Worm (Caenorhabditis elegans) whole organism, L3 larva: Measurements from ENCODE around the gene sec-22.

Experiments
- R02D3.7 ChIP-seq: fragments of 150-350 bp; optimal IDR thresholded peaks from 2 replicates; lab custom pipeline; 2014; ENCODE audit warnings: missing biosample characterization, missing genetic modification characterization
- ZK546.5 ChIP-seq: sonication (generic microtip); optimal IDR thresholded peaks from 2 replicates; lab custom pipeline; 2017; ENCODE audit warnings: missing biosample characterization, missing genetic modification characterization
- ama-1 ChIP-seq: fragments of 150-350 bp; optimal IDR thresholded peaks from 2 replicates; lab custom pipeline; 2018
- ceh-28 ChIP-seq: fragments of 150-350 bp; optimal IDR thresholded peaks from 2 replicates; lab custom pipeline; 2014; ENCODE audit warnings: missing biosample characterization, missing genetic modification reagents, missing genetic modification characterization
- ceh-82 ChIP-seq: fragments of 150-350 bp; optimal IDR thresholded peaks from 2 replicates; lab custom pipeline; 2014; ENCODE audit warnings: missing biosample characterization, missing genetic modification characterization
- ceh-9 ChIP-seq: sonication (generic microtip); optimal IDR thresholded peaks from 2 replicates; lab custom pipeline; 2018; ENCODE audit warnings: missing biosample characterization, missing genetic modification characterization
- daf-12 ChIP-seq: fragments of 150-350 bp; optimal IDR thresholded peaks from 2 replicates; lab custom pipeline; 2014; ENCODE audit warnings: missing biosample characterization, missing genetic modification reagents, missing genetic modification characterization
- egl-27 ChIP-seq: sonication (generic microtip); optimal IDR thresholded peaks from 4 replicates; lab custom pipeline; 2017; ENCODE audit warnings: missing biosample characterization, missing genetic modification reagents, missing genetic modification characterization
- egl-5 ChIP-seq: fragments of 150-350 bp; optimal IDR thresholded peaks from 2 replicates; lab custom pipeline; 2017; ENCODE audit warnings: missing biosample characterization, missing genetic modification reagents, missing genetic modification characterization, inconsistent platforms
- elt-1 ChIP-seq: fragments of 150-350 bp; optimal IDR thresholded peaks from 2 replicates; lab custom pipeline; 2014; ENCODE audit warnings: missing biosample characterization, missing genetic modification characterization
- elt-2 ChIP-seq: sonication (generic microtip); optimal IDR thresholded peaks from 2 replicates; lab custom pipeline; 2016; ENCODE audit warnings: missing genetic modification reagents, mild to moderate bottlenecking, missing genetic modification characterization, missing compliant biosample characterization
- elt-3 ChIP-seq, 3 experiments: fragments of 150-350 bp in 1 of 3; sonication (generic microtip) in 2 of 3; optimal IDR thresholded peaks; 2 replicates in 2 of 3; 4 replicates in 1 of 3; lab custom pipeline; 2014 to 2017; ENCODE audit warnings: missing biosample characterization in 3 of 3, missing genetic modification characterization in 3 of 3
- fkh-10 ChIP-seq: sonication (generic microtip); optimal IDR thresholded peaks from 2 replicates; lab custom pipeline; 2017; ENCODE audit warnings: missing biosample characterization, missing genetic modification reagents, missing genetic modification characterization
- fkh-2 ChIP-seq: fragments of 150-350 bp; optimal IDR thresholded peaks from 2 replicates; lab custom pipeline; 2014; ENCODE audit warnings: missing biosample characterization, missing genetic modification reagents, missing genetic modification characterization
- hmg-11 ChIP-seq: sonication (generic microtip); optimal IDR thresholded peaks from 2 replicates; lab custom pipeline; 2016; ENCODE audit warnings: missing genetic modification characterization, missing compliant biosample characterization
- lin-15B ChIP-seq: fragments of 150-350 bp; optimal IDR thresholded peaks from 2 replicates; lab custom pipeline; 2014; ENCODE audit warnings: missing biosample characterization, missing genetic modification characterization
- lin-39 ChIP-seq: fragments of 150-350 bp; optimal IDR thresholded peaks from 2 replicates; lab custom pipeline; 2018; ENCODE audit warnings: missing biosample characterization, missing genetic modification reagents, missing genetic modification characterization
- lsy-12 ChIP-seq: sonication (generic microtip); optimal IDR thresholded peaks from 2 replicates; lab custom pipeline; 2016; ENCODE audit warnings: mild to moderate bottlenecking, missing genetic modification characterization, missing compliant biosample characterization
- mdl-1 ChIP-seq: fragments of 150-350 bp; optimal IDR thresholded peaks from 2 replicates; lab custom pipeline; 2014; ENCODE audit warnings: missing biosample characterization, missing genetic modification characterization
- mml-1 ChIP-seq: fragments of 150-350 bp; sonication (generic microtip); optimal IDR thresholded peaks from 3 replicates; lab custom pipeline; 2014; ENCODE audit warnings: missing biosample characterization, missing genetic modification characterization
- nfya-1 ChIP-seq: sonication (generic microtip); optimal IDR thresholded peaks from 2 replicates; lab custom pipeline; 2017; ENCODE audit warnings: missing genetic modification characterization, mild to moderate bottlenecking, missing compliant biosample characterization, antibody characterized with exemption, moderate library complexity; ENCODE audit not compliant: insufficient read depth
- nhr-11 ChIP-seq: fragments of 150-350 bp; optimal IDR thresholded peaks from 2 replicates; lab custom pipeline; 2014; ENCODE audit warnings: missing biosample characterization, missing genetic modification characterization
- nhr-23 ChIP-seq: fragments of 150-350 bp; optimal IDR thresholded peaks from 2 replicates; lab custom pipeline; 2014; ENCODE audit warnings: missing biosample characterization, missing genetic modification reagents, missing genetic modification characterization
- nhr-237 ChIP-seq: fragments of 150-350 bp; optimal IDR thresholded peaks from 2 replicates; lab custom pipeline; 2014; ENCODE audit warnings: missing biosample characterization, missing genetic modification characterization
- nhr-28 ChIP-seq: fragments of 150-350 bp; optimal IDR thresholded peaks from 2 replicates; lab custom pipeline; 2014; ENCODE audit warnings: missing biosample characterization, missing genetic modification characterization
- nhr-43 ChIP-seq: sonication (generic microtip); optimal IDR thresholded peaks from 2 replicates; lab custom pipeline; 2016; ENCODE audit warnings: mild to moderate bottlenecking, missing genetic modification characterization, missing compliant biosample characterization; ENCODE audit not compliant: poor library complexity, severe bottlenecking
- nhr-67 ChIP-seq: fragments of 150-350 bp; optimal IDR thresholded peaks from 2 replicates; lab custom pipeline; 2014; ENCODE audit warnings: missing biosample characterization, missing genetic modification characterization
- nhr-77 ChIP-seq: fragments of 150-350 bp; optimal IDR thresholded peaks from 2 replicates; lab custom pipeline; 2014; ENCODE audit warnings: missing biosample characterization, missing genetic modification characterization
- pha-4 ChIP-seq: fragments of 150-350 bp; optimal IDR thresholded peaks from 2 replicates; lab custom pipeline; 2014; ENCODE audit warnings: missing biosample characterization, missing genetic modification reagents, missing genetic modification characterization
- pqm-1 ChIP-seq: fragments of 150-350 bp; optimal IDR thresholded peaks from 2 replicates; lab custom pipeline; 2017; ENCODE audit warnings: missing biosample characterization, missing genetic modification characterization, inconsistent platforms
- sea-2 ChIP-seq: fragments of 150-350 bp; sonication (generic microtip); optimal IDR thresholded peaks from 4 replicates; lab custom pipeline; 2014; ENCODE audit warnings: missing biosample characterization, missing genetic modification reagents, missing genetic modification characterization
- skn-1 ChIP-seq: fragments of 150-350 bp; optimal IDR thresholded peaks from 2 replicates; lab custom pipeline; 2014; ENCODE audit warnings: missing biosample characterization, missing genetic modification characterization
- snpc-4 ChIP-seq: fragments of 150-350 bp; optimal IDR thresholded peaks from 2 replicates; lab custom pipeline; 2014; ENCODE audit warnings: missing biosample characterization, missing genetic modification characterization
- tbx-2 ChIP-seq: sonication (generic microtip); optimal IDR thresholded peaks from 2 replicates; lab custom pipeline; 2016; ENCODE audit warnings: mild to moderate bottlenecking, missing genetic modification characterization, missing compliant biosample characterization
- unc-62 ChIP-seq: fragments of 150-350 bp; sonication (generic microtip); optimal IDR thresholded peaks from 4 replicates; lab custom pipeline; 2014; ENCODE audit warnings: missing biosample characterization, missing genetic modification reagents, missing genetic modification characterization
- ztf-11 ChIP-seq: fragments of 150-350 bp; optimal IDR thresholded peaks from 2 replicates; lab custom pipeline; 2014; ENCODE audit warnings: missing biosample characterization, missing genetic modification characterization

The sec-22 gene

ce11 chrX:992650-993403 lies 42.5 kb upstream of the sec-22 start (continued):
- TF ChIP-seq ZK546.5 (tag; lab: Kevin White, UChicago) = no peak
- no peak for TF ChIP-seq nhr-77 (tag; lab: Kevin White, UChicago)
- no peak for TF ChIP-seq nhr-11 (tag; lab: Kevin White, UChicago)
- no peak for TF ChIP-seq R02D3.7 (tag; lab: Kevin White, UChicago)
- peak; percentile 32 for TF ChIP-seq sea-2 (GFP tag; lab: Kevin White, UChicago)
- TF ChIP-seq ceh-28 = peak; percentile 4

ce11 chrX:994678-995077 lies 40.7 kb upstream of the sec-22 start:
- TF ChIP-seq ceh-82 (tag; lab: Kevin White, UChicago) = no peak
- no peak for TF ChIP-seq ceh-28
- no peak for TF ChIP-seq fkh-2
- TF ChIP-seq nhr-23 (tag; lab: Kevin White, UChicago) = no peak
- no peak for TF ChIP-seq pqm-1
- no peak for TF ChIP-seq skn-1 (tag; lab: Kevin White, UChicago)

- no peak for TF ChIP-seq nhr-237 (tag; lab: Kevin White, UChicago)
- no peak for TF ChIP-seq skn-1 (tag; lab: Kevin White, UChicago)
- TF ChIP-seq lin-15B (tag; lab: Kevin White, UChicago) = no peak
- TF ChIP-seq egl-27 = no peak
- TF ChIP-seq snpc-4 (tag; lab: Kevin White, UChicago) = no peak
- no peak for TF ChIP-seq fkh-10 (GFP tag; lab: Kevin White, UChicago)
- no peak for TF ChIP-seq mdl-1 (tag; lab: Kevin White, UChicago)
- no peak for TF ChIP-seq pqm-1
- no peak for TF ChIP-seq R02D3.7 (tag; lab: Kevin White, UChicago)
- TF ChIP-seq nhr-23 (tag; lab: Kevin White, UChicago) = no peak
- TF ChIP-seq sea-2 (GFP tag; lab: Kevin White, UChicago) = no peak
- TF ChIP-seq mml-1 (tag; lab: Kevin White, UChicago) = no peak
- no peak for TF ChIP-seq egl-5 (tag; lab: Kevin White, UChicago)
- no peak for TF ChIP-seq lin-39
- no peak for TF ChIP-seq pha-4
- no peak for TF ChIP-seq ceh-9 (tag; lab: Kevin White, UChicago)
- TF ChIP-seq, all 47 proteins: peak for 0
Measured at ce11 chrX:1004037-1004436, 31.3 kb upstream of the sec-22 start, which contains the start of gene cutl-21. cutl-21 (plus strand) TSS chrX:1004337.

DNA sequence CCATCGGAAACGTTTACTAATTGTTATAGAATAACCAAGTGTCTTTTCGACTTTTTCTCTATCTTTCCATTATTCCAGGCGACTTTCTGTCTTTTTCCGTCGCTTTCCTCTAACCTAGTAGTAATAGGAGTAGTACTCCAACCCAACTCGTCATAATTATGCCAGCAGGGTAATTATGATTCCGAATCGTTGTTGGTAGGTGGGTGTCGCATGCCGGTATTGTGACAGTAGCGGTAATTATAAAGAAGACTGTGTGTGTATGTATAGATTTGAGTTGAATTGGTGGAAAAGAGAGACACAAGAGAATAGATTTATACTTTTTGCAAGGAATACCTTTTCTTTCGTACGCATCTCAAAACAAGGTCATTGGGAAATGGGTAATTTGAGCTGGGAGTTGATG lies 30.3 kb upstream of the sec-22 start:
- TF ChIP-seq nhr-43 (no peak), ZK546.5 (tag; lab: Kevin White, UChicago) (no peak), unc-62 (no peak), nhr-23 (tag; lab: Kevin White, UChicago) (peak; percentile 28), nhr-28 (tag; lab: Kevin White, UChicago) (no peak), tbx-2 (tag; lab: Kevin White, UChicago) (no peak)

DNA sequence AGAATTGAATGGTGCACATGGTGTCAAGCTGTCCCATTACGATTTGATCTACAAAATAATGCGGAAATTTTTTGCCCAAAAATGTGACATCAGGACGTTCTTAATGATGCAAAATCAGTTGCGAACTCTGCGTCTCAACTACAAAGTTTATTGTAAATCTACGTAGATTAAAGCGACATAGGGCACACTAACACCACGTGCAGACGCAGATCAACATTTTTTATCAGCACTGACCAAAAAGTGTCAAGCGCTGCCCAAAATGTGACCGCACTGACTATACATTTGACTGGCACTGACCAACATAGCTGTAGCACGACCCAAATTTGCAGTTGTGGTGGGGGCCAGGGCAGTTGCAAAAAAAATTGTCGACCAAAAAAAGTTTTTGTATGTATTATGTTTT lies 25.8 kb upstream of the sec-22 start:
- TF ChIP-seq elt-2 (tag; lab: Kevin White, UChicago) (peak; percentile 59), snpc-4 (tag; lab: Kevin White, UChicago) (no peak)

DNA sequence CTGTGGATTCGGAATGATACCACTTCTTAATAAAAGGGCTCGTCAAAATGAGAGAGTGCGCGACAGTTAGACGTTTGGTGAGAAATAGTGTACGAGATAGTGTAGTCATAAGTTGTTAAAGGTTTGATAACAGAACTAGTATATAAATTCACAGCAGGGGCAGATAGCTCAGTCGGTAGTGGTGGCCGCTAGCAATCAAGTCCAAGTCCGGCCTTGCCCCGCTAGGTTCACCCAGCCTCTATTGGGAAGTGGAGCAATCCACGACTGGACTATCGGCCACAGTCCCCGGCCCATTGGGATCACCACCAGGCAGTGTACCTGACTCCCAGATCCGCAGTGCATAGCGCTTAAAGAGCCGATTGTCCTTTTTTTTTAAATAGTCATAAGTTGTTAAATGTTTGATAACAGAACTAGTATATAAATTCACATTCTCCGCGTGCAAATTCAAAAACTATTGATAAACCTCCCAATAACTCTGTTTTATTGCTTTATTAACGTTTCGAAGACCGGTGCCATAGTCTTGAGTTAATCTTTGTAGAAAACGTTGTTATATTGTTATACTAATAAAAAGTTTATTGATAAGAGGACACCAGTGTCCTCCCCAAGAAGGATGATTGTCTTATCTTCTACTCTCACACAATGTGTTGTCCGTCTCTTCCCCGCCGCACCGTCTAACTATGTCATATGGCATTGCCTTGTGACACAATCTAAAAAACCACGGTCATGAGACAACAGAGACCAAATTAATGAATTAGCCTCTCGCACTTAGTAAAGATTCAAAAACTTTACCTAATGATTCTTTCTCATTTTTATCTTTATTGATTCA lies 24.5 kb upstream of the sec-22 start:
- peak; percentile 95 for TF ChIP-seq elt-2 (tag; lab: Kevin White, UChicago)
- no peak for TF ChIP-seq fkh-10 (GFP tag; lab: Kevin White, UChicago)
- TF ChIP-seq nhr-11 (tag; lab: Kevin White, UChicago) = no peak
- TF ChIP-seq daf-12 (tag; lab: Kevin White, UChicago) = no peak
- TF ChIP-seq nhr-43 = peak; percentile 70
- no peak for TF ChIP-seq egl-27
- TF ChIP-seq fkh-2 = no peak
- no peak for TF ChIP-seq nhr-77 (tag; lab: Kevin White, UChicago)
- peak in 1 of 3 experiments; percentile 36 for TF ChIP-seq elt-3 (tag; optimal IDR thresholded peaks at IDR 0.05; lab: Kevin White, UChicago)
- TF ChIP-seq hmg-11 = no peak
- no peak for TF ChIP-seq lin-15B (tag; lab: Kevin White, UChicago)
- no peak for TF ChIP-seq tbx-2 (tag; lab: Kevin White, UChicago)
- no peak for TF ChIP-seq ceh-9 (tag; lab: Kevin White, UChicago)
- no peak for TF ChIP-seq elt-1
- no peak for TF ChIP-seq nfya-1 (tag; lab: Kevin White, UChicago)
- TF ChIP-seq ama-1 (lab: Kevin White, UChicago) = peak; percentile 64
- TF ChIP-seq pha-4 = peak; percentile 51
- TF ChIP-seq nhr-237 (tag; lab: Kevin White, UChicago) = no peak
- TF ChIP-seq lsy-12 (tag; lab: Kevin White, UChicago) = peak; percentile 14
- no peak for TF ChIP-seq R02D3.7 (tag; lab: Kevin White, UChicago)
- no peak for TF ChIP-seq mdl-1 (tag; lab: Kevin White, UChicago)
- TF ChIP-seq unc-62 = peak; percentile 20
- TF ChIP-seq sea-2 (GFP tag; lab: Kevin White, UChicago) = no peak
- TF ChIP-seq egl-5 (tag; lab: Kevin White, UChicago) = no peak
- TF ChIP-seq nhr-67 = no peak
- TF ChIP-seq ztf-11 (tag; lab: Kevin White, UChicago) = no peak
